Worm (Caenorhabditis elegans): ENCODE data around the gene F31E3.12.

- TF ChIP-seq scrt-1 (GFP tag; IDR thresholded peaks at IDR 0.05) (no peak), flt-1 (GFP tag; IDR thresholded peaks at IDR 0.05) (no peak), pes-1 (GFP tag; IDR thresholded peaks at IDR 0.05) (no peak), ama-1 (optimal IDR thresholded peaks at IDR 0.05) (no peak), hnd-1 (tag; optimal IDR thresholded peaks at IDR 0.05) (no peak), tbx-37 (GFP tag; conservative IDR thresholded peaks at IDR 0.05) (no peak), ets-7 (tag; optimal IDR thresholded peaks at IDR 0.05) (no peak), F13C5.2 (tag; optimal IDR thresholded peaks at IDR 0.05) (no peak), sea-1 (GFP tag; conservative IDR thresholded peaks at IDR 0.05) (no peak), hmg-4 (GFP tag; optimal IDR thresholded peaks at IDR 0.05) (no peak), B0310.2 (tag; optimal IDR thresholded peaks at IDR 0.05) (no peak)
Observed at ce11 chrIII:6953978-6954377, 15.2 kb upstream of the F31E3.12 start.

Measured in whole organism, early embryonic.